Worm (Caenorhabditis elegans): ENCODE results near the gene H39E23.2.

ce11 chrV:14140733-14141132, 30.6 kb downstream of the H39E23.2 start:
- no peak for TF ChIP-seq ztf-23 (GFP tag; IDR thresholded peaks at IDR 0.05)
- TF ChIP-seq cog-1 (tag; optimal IDR thresholded peaks at IDR 0.05) = no peak
- no peak for TF ChIP-seq flt-1 (GFP tag; IDR thresholded peaks at IDR 0.05)
- TF ChIP-seq ref-1 (GFP tag; conservative IDR thresholded peaks at IDR 0.05) = no peak
- TF ChIP-seq klf-2 (GFP tag; conservative IDR thresholded peaks at IDR 0.05) = no peak

Data from whole organism, midembryonic.